Worm (Caenorhabditis elegans): ENCODE results near the gene R11G1.1.

DNA sequence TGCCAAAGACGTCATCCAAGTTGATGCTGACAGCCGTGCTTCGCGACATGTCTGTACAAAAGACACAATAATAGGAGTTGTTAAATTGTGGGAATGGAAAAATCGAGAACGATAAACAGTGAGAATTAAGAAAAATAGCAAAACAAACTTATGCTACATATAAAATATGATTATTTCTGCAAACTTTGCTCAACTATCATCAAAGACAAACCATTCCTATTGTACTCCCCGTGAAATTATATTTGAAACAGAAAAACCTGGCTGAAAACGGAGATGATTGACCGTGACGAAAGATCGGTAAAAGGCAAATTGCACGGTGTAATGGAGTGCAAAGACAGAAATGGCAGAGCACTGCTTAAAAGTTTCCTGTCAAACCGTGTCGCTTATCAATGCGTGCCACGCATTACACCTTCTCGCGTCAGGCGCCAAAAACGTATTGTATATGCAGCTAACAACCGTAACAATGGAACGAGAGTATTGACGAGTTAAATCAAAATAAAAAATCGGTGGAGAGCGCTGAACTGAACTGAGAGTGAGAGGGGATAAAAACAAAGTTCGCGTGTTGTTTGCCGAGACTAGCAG lies 48.2 kb upstream of the R11G1.1 start, which contains the start of gene C18B2.5:
- TF ChIP-seq B0336.3 (GFP tag; IDR thresholded peaks at IDR 0.05) = no peak
- no peak for TF ChIP-seq snpc-4 (GFP tag; optimal IDR thresholded peaks at IDR 0.05)
- TF ChIP-seq snpc-4 (tag; optimal IDR thresholded peaks at IDR 0.05) = no peak
- TF ChIP-seq somi-1 (GFP tag; optimal IDR thresholded peaks at IDR 0.05) = no peak
- TF ChIP-seq madf-8 (GFP tag; conservative IDR thresholded peaks at IDR 0.05) = no peak
- TF ChIP-seq mel-28 (tag; optimal IDR thresholded peaks at IDR 0.05; ENCODE audit: borderline replicate concordance) = no peak
- TF ChIP-seq lsy-27 (tag; optimal IDR thresholded peaks at IDR 0.05; ENCODE audit: borderline replicate concordance, insufficient read depth) = no peak
- TF ChIP-seq madf-6 (GFP tag; IDR thresholded peaks at IDR 0.05) = no peak
- TF ChIP-seq Y67H2A.10 (GFP tag; conservative IDR thresholded peaks at IDR 0.05) = no peak
- TF ChIP-seq hmg-1.2 (GFP tag; IDR thresholded peaks at IDR 0.05) = no peak
- no peak for TF ChIP-seq ztf-26 (tag; optimal IDR thresholded peaks at IDR 0.05)
- TF ChIP-seq dpl-1 (GFP tag; optimal IDR thresholded peaks at IDR 0.05) = no peak
- TF ChIP-seq F33H1.4 (GFP tag; IDR thresholded peaks at IDR 0.05) = no peak
- TF ChIP-seq ama-1 (optimal IDR thresholded peaks at IDR 0.05) = no peak
- no peak for TF ChIP-seq ama-1 (GFP tag; optimal IDR thresholded peaks at IDR 0.05)
- TF ChIP-seq unc-62 (GFP tag; optimal IDR thresholded peaks at IDR 0.05) = no peak
